Worm (Caenorhabditis elegans) whole organism, L4 larva: ENCODE results near the gene unc-2.

Experiments
- D1046.2 ChIP-seq: fragments of 200-800 bp; sonication (Bioruptor generic); IDR thresholded peaks from 2 replicates; pipeline ENCODE4 v1.3.6; 2022; ENCODE audit warnings: missing genetic modification characterization, missing compliant biosample characterization
- F10B5.3 ChIP-seq: sonication (generic microtip); optimal IDR thresholded peaks from 2 replicates; lab custom pipeline; 2016; ENCODE audit warnings: mild to moderate bottlenecking, missing genetic modification characterization, missing compliant biosample characterization
- F37D6.2 ChIP-seq: sonication (generic microtip); optimal IDR thresholded peaks from 2 replicates; lab custom pipeline; 2016; ENCODE audit warnings: mild to moderate bottlenecking, missing genetic modification characterization, missing compliant biosample characterization
- T26A8.4 ChIP-seq: fragments of 200-800 bp; sonication (Bioruptor generic); IDR thresholded peaks from 2 replicates; pipeline ENCODE4 v1.3.6; 2022; ENCODE audit warnings: missing genetic modification characterization, missing compliant biosample characterization
- Y48G9A.11 ChIP-seq: fragments of 200-800 bp; sonication (Bioruptor generic); IDR thresholded peaks from 2 replicates; pipeline ENCODE4 v1.3.6; 2022; ENCODE audit warnings: missing genetic modification reagents, missing genetic modification characterization, missing compliant biosample characterization
- Y5F2A.4 ChIP-seq: fragments of 200-800 bp; sonication (Bioruptor generic); optimal IDR thresholded peaks from 2 replicates; lab custom pipeline; 2018; ENCODE audit warnings: mild to moderate bottlenecking, missing genetic modification characterization, missing compliant biosample characterization
- Y75B8A.6 ChIP-seq: fragments of 200-800 bp; sonication (Bioruptor generic); IDR thresholded peaks from 2 replicates; pipeline ENCODE4 v1.3.6; 2022; ENCODE audit warnings: missing genetic modification reagents, missing genetic modification characterization, missing compliant biosample characterization
- ZK337.2 ChIP-seq: fragments of 200-800 bp; sonication (Bioruptor generic); IDR thresholded peaks from 2 replicates; pipeline ENCODE4 v1.3.6; 2022; ENCODE audit warnings: missing genetic modification reagents, missing genetic modification characterization, missing compliant biosample characterization
- aha-1 ChIP-seq: fragments of 150-350 bp; peaks from one replicate; lab custom pipeline; 2014; ENCODE audit warnings: missing biosample characterization, missing genetic modification characterization
- ama-1 ChIP-seq: fragments of 150-350 bp; optimal IDR thresholded peaks from 2 replicates; lab custom pipeline; 2014; ENCODE audit warnings: inconsistent platforms, mixed read lengths
- ceh-44 ChIP-seq: fragments of 200-800 bp; sonication (Bioruptor generic); IDR thresholded peaks from 2 replicates; pipeline ENCODE4 v1.3.6; 2022; ENCODE audit warnings: missing genetic modification reagents, missing genetic modification characterization, missing compliant biosample characterization
- ceh-62 ChIP-seq: sonication (generic microtip); optimal IDR thresholded peaks from 2 replicates; lab custom pipeline; 2017; ENCODE audit warnings: missing biosample characterization, missing genetic modification characterization
- ces-1 ChIP-seq: fragments of 150-350 bp; sonication (generic microtip); optimal IDR thresholded peaks from 4 replicates; lab custom pipeline; 2014; ENCODE audit warnings: missing biosample characterization, missing genetic modification reagents, missing genetic modification characterization
- ctbp-1 ChIP-seq: fragments of 200-800 bp; sonication (Bioruptor generic); IDR thresholded peaks from 2 replicates; pipeline ENCODE4 v1.3.6; 2022; ENCODE audit warnings: missing genetic modification reagents, missing genetic modification characterization, missing compliant biosample characterization
- dmd-8 ChIP-seq: fragments of 200-800 bp; sonication (Bioruptor generic); IDR thresholded peaks from 2 replicates; pipeline ENCODE4 v1.3.6; 2022; ENCODE audit warnings: missing genetic modification characterization, missing compliant biosample characterization
- dmd-9 ChIP-seq: fragments of 200-800 bp; sonication (Bioruptor generic); IDR thresholded peaks from 2 replicates; pipeline ENCODE4 v1.3.6; 2022; ENCODE audit warnings: missing genetic modification reagents, missing genetic modification characterization, missing compliant biosample characterization
- dpl-1 ChIP-seq: fragments of 150-350 bp; optimal IDR thresholded peaks from 2 replicates; lab custom pipeline; 2014; ENCODE audit warnings: missing biosample characterization, missing genetic modification reagents, missing genetic modification characterization
- duxl-1 ChIP-seq: sonication (generic microtip); optimal IDR thresholded peaks from 2 replicates; lab custom pipeline; 2016; ENCODE audit warnings: mild to moderate bottlenecking, missing genetic modification characterization, moderate library complexity, missing compliant biosample characterization; ENCODE audit not compliant: poor library complexity
- egl-43 ChIP-seq: fragments of 200-800 bp; sonication (Bioruptor generic); IDR thresholded peaks from 2 replicates; pipeline ENCODE4 v1.3.6; 2022; ENCODE audit warnings: missing genetic modification reagents, missing genetic modification characterization, missing compliant biosample characterization
- hlh-11 ChIP-seq: fragments of 200-800 bp; sonication (Bioruptor generic); optimal IDR thresholded peaks from 2 replicates; lab custom pipeline; 2018; ENCODE audit warnings: mild to moderate bottlenecking, missing genetic modification characterization, missing compliant biosample characterization
- hlh-30 ChIP-seq: sonication (generic microtip); optimal IDR thresholded peaks from 2 replicates; lab custom pipeline; 2017; ENCODE audit warnings: antibody characterized with exemption, mild to moderate bottlenecking, missing genetic modification characterization, missing compliant biosample characterization; ENCODE audit not compliant: insufficient read depth
- hmg-1.1 ChIP-seq: fragments of 200-800 bp; sonication (Bioruptor generic); IDR thresholded peaks from 2 replicates; pipeline ENCODE4 v1.3.6; 2022; ENCODE audit warnings: missing genetic modification reagents, missing genetic modification characterization, missing compliant biosample characterization
- jun-1 ChIP-seq: fragments of 150-350 bp; optimal IDR thresholded peaks from 2 replicates; lab custom pipeline; 2014; ENCODE audit warnings: missing biosample characterization, missing genetic modification reagents, missing genetic modification characterization
- lim-7 ChIP-seq: fragments of 200-800 bp; sonication (Bioruptor generic); IDR thresholded peaks from 2 replicates; pipeline ENCODE4 v1.3.6; 2022; ENCODE audit warnings: missing genetic modification characterization, missing compliant biosample characterization
- lin-13 ChIP-seq: fragments of 150-350 bp; optimal IDR thresholded peaks from 2 replicates; lab custom pipeline; 2014; ENCODE audit warnings: missing biosample characterization, missing genetic modification reagents, missing genetic modification characterization
- lir-3 ChIP-seq: sonication (generic microtip); optimal IDR thresholded peaks from 2 replicates; lab custom pipeline; 2016; ENCODE audit warnings: mild to moderate bottlenecking, missing genetic modification characterization, missing compliant biosample characterization
- lsy-2 ChIP-seq, 2 experiments: fragments of 150-350 bp in 1 of 2; sonication (generic microtip) in 1 of 2; optimal IDR thresholded peaks; 2 replicates each; lab custom pipeline; 2014 to 2017; ENCODE audit warnings: missing biosample characterization in 2 of 2, missing genetic modification characterization in 2 of 2
- madf-5 ChIP-seq, 2 experiments: fragments of 200-800 bp; sonication (Bioruptor generic); IDR thresholded peaks; 2 replicates each; pipeline ENCODE4 v1.3.6; 2022; ENCODE audit warnings: missing compliant biosample characterization in 2 of 2, missing genetic modification characterization in 2 of 2
- madf-9 ChIP-seq: fragments of 200-800 bp; sonication (Bioruptor generic); conservative IDR thresholded peaks from 2 replicates; pipeline ENCODE4 v1.3.6; 2022; ENCODE audit warnings: missing genetic modification reagents, missing genetic modification characterization, missing compliant biosample characterization
- mdt-29 ChIP-seq: fragments of 200-800 bp; sonication (Bioruptor generic); IDR thresholded peaks from 2 replicates; pipeline ENCODE4 v1.3.6; 2022; ENCODE audit warnings: missing genetic modification reagents, missing genetic modification characterization, missing compliant biosample characterization
- mes-2 ChIP-seq: sonication (generic microtip); optimal IDR thresholded peaks from 2 replicates; lab custom pipeline; 2016; ENCODE audit warnings: missing genotype, mild to moderate bottlenecking, missing genetic modification characterization, missing compliant biosample characterization; ENCODE audit not compliant: poor library complexity, severe bottlenecking
- mxl-2 ChIP-seq: fragments of 200-800 bp; sonication (Bioruptor generic); conservative IDR thresholded peaks from 2 replicates; pipeline ENCODE4 v1.3.6; 2022; ENCODE audit warnings: missing genetic modification reagents, missing genetic modification characterization, missing compliant biosample characterization
- mxl-3 ChIP-seq: fragments of 200-800 bp; sonication (Bioruptor generic); optimal IDR thresholded peaks from 2 replicates; lab custom pipeline; 2018; ENCODE audit warnings: mild to moderate bottlenecking, missing genetic modification characterization, missing compliant biosample characterization
- nhr-102 ChIP-seq: sonication (generic microtip); optimal IDR thresholded peaks from 2 replicates; lab custom pipeline; 2016; ENCODE audit warnings: mild to moderate bottlenecking, missing genetic modification characterization, moderate library complexity, missing compliant biosample characterization
- nhr-11 ChIP-seq: fragments of 150-350 bp; optimal IDR thresholded peaks from 2 replicates; lab custom pipeline; 2014; ENCODE audit warnings: missing biosample characterization, missing genetic modification characterization
- nhr-111 ChIP-seq: fragments of 200-800 bp; sonication (Bioruptor generic); optimal IDR thresholded peaks from 2 replicates; lab custom pipeline; 2018; ENCODE audit warnings: mild to moderate bottlenecking, missing genetic modification characterization, missing compliant biosample characterization
- nhr-237 ChIP-seq: sonication (generic microtip); optimal IDR thresholded peaks from 2 replicates; lab custom pipeline; 2017; ENCODE audit warnings: missing biosample characterization, missing genetic modification characterization
- nhr-28 ChIP-seq: fragments of 150-350 bp; optimal IDR thresholded peaks from 2 replicates; lab custom pipeline; 2014; ENCODE audit warnings: missing biosample characterization, missing genetic modification characterization
- nhr-41 ChIP-seq: fragments of 200-800 bp; sonication (Bioruptor generic); IDR thresholded peaks from 2 replicates; pipeline ENCODE4 v1.3.6; 2022; ENCODE audit warnings: missing genetic modification reagents, missing genetic modification characterization, missing compliant biosample characterization
- nhr-76 ChIP-seq: fragments of 150-350 bp; optimal IDR thresholded peaks from 2 replicates; lab custom pipeline; 2014; ENCODE audit warnings: missing biosample characterization, missing genetic modification characterization
- nhr-77 ChIP-seq: fragments of 150-350 bp; optimal IDR thresholded peaks from 2 replicates; lab custom pipeline; 2014; ENCODE audit warnings: missing biosample characterization, missing genetic modification characterization
- pha-4 ChIP-seq, 2 experiments: fragments of 150-350 bp in 1 of 2; fragments of 200-800 bp in 1 of 2; sonication (Bioruptor generic) in 1 of 2; IDR thresholded peaks in 1 of 2; optimal IDR thresholded peaks in 1 of 2; 2 replicates each; pipeline versions ENCODE4 v1.3.6 to Lab custom; 2014 to 2022; ENCODE audit warnings: missing genetic modification characterization in 2 of 2, missing genetic modification reagents in 2 of 2, missing biosample characterization in 1 of 2, missing compliant biosample characterization in 1 of 2
- php-3 ChIP-seq: fragments of 200-800 bp; sonication (Bioruptor generic); IDR thresholded peaks from 2 replicates; pipeline ENCODE4 v1.3.6; 2022; ENCODE audit warnings: missing genetic modification reagents, missing genetic modification characterization, missing compliant biosample characterization
- rbr-2 ChIP-seq: sonication (generic microtip); optimal IDR thresholded peaks from 2 replicates; lab custom pipeline; 2016; ENCODE audit warnings: missing genotype, missing genetic modification characterization, missing compliant biosample characterization
- saeg-2 ChIP-seq: fragments of 200-800 bp; sonication (Bioruptor generic); IDR thresholded peaks from 2 replicates; pipeline ENCODE4 v1.3.6; 2022; ENCODE audit warnings: missing genetic modification reagents, missing genetic modification characterization, missing compliant biosample characterization
- snpc-4 ChIP-seq: fragments of 150-350 bp; optimal IDR thresholded peaks from 2 replicates; lab custom pipeline; 2014; ENCODE audit warnings: missing biosample characterization, missing genetic modification characterization
- spr-1 ChIP-seq: sonication (generic microtip); optimal IDR thresholded peaks from 2 replicates; lab custom pipeline; 2016; ENCODE audit warnings: mild to moderate bottlenecking, missing genetic modification characterization, missing compliant biosample characterization
- tag-97 ChIP-seq: fragments of 200-800 bp; sonication (Bioruptor generic); IDR thresholded peaks from 2 replicates; pipeline ENCODE4 v1.3.6; 2022; ENCODE audit warnings: missing genetic modification characterization, missing compliant biosample characterization
- tra-1 ChIP-seq: fragments of 200-800 bp; sonication (Bioruptor generic); IDR thresholded peaks from 2 replicates; pipeline ENCODE4 v1.3.6; 2022; ENCODE audit warnings: missing genetic modification reagents, missing genetic modification characterization, missing compliant biosample characterization
- zfp-3 ChIP-seq: fragments of 200-800 bp; sonication (Bioruptor generic); conservative IDR thresholded peaks from 2 replicates; pipeline ENCODE4 v1.3.6; 2022; ENCODE audit warnings: missing genetic modification reagents, missing genetic modification characterization, missing compliant biosample characterization
- ztf-11 ChIP-seq: fragments of 150-350 bp; optimal IDR thresholded peaks from 2 replicates; lab custom pipeline; 2014; ENCODE audit warnings: missing biosample characterization, missing genetic modification characterization
- ztf-7 ChIP-seq: fragments of 150-350 bp; optimal IDR thresholded peaks from 2 replicates; lab custom pipeline; 2014; ENCODE audit warnings: missing biosample characterization, missing genetic modification characterization

The unc-2 gene

ce11 chrX:2667779-2668178, 95.5 kb downstream of the unc-2 start, which contains the start of gene C09B7.2 (continued):
- TF ChIP-seq rbr-2 (tag; lab: Kevin White, UChicago) (peak; percentile 47), mxl-3 (GFP tag; lab: Kevin White, UChicago) (no peak), madf-5 (GFP tag; IDR thresholded peaks at IDR 0.05; lab: Robert Waterston, UW) (no peak), mes-2 (tag; lab: Kevin White, UChicago) (peak; percentile 68), lir-3 (tag; lab: Kevin White, UChicago) (no peak), hlh-11 (tag; lab: Kevin White, UChicago) (peak; percentile 93), zfp-3 (GFP tag; lab: Robert Waterston, UW) (no peak), nhr-102 (tag; lab: Kevin White, UChicago) (peak; percentile 74), egl-43 (no peak), dmd-8 (GFP tag; lab: Robert Waterston, UW) (no peak), jun-1 (peak; percentile 41), F10B5.3 (no peak), lsy-2 (tag; optimal IDR thresholded peaks at IDR 0.05; lab: Kevin White, UChicago) (peak; percentile 40 to 81), hlh-30 (tag; lab: Kevin White, UChicago) (peak; percentile 91), Y5F2A.4 (GFP tag; lab: Kevin White, UChicago) (no peak), mdt-29 (GFP tag; lab: Robert Waterston, UW) (no peak), madf-9 (GFP tag; lab: Robert Waterston, UW) (no peak), nhr-28 (peak; percentile 86), ceh-62 (no peak), lim-7 (GFP tag; lab: Robert Waterston, UW) (no peak), tag-97 (no peak), aha-1 (tag; lab: Kevin White, UChicago) (peak; percentile 58), D1046.2 (no peak), dmd-9 (GFP tag; lab: Robert Waterston, UW) (no peak), lin-13 (GFP tag; lab: Kevin White, UChicago) (no peak), Y75B8A.6 (GFP tag; lab: Robert Waterston, UW) (no peak), dpl-1 (peak; percentile 2), nhr-237 (tag; lab: Kevin White, UChicago) (no peak), hmg-1.1 (peak; percentile 75), snpc-4 (tag; lab: Kevin White, UChicago) (no peak), nhr-77 (tag; lab: Kevin White, UChicago) (peak; percentile 50), ztf-11 (no peak), nhr-111 (GFP tag; lab: Kevin White, UChicago) (no peak), ceh-44 (GFP tag; lab: Robert Waterston, UW) (no peak), ztf-7 (tag; lab: Kevin White, UChicago) (peak; percentile 37), pha-4 (GFP tag; IDR thresholded peaks at IDR 0.05; lab: Robert Waterston, UW) (peak; percentile 33; the same call in 1 of the 2 replicates), pha-4 (tag; optimal IDR thresholded peaks at IDR 0.05; lab: Kevin White, UChicago) (peak; percentile 80), spr-1 (tag; lab: Kevin White, UChicago) (no peak), saeg-2 (GFP tag; lab: Robert Waterston, UW) (no peak), Y48G9A.11 (GFP tag; lab: Robert Waterston, UW) (no peak), tra-1 (GFP tag; lab: Robert Waterston, UW) (no peak), nhr-11 (tag; lab: Kevin White, UChicago) (peak; percentile 73), mxl-2 (GFP tag; lab: Robert Waterston, UW) (no peak), nhr-76 (tag; lab: Kevin White, UChicago) (no peak), ctbp-1 (GFP tag; lab: Robert Waterston, UW) (0 out of 2 replicates have a peak, but pooled peaks have one; percentile 28), F37D6.2 (tag; lab: Kevin White, UChicago) (no peak), ZK337.2 (GFP tag; lab: Robert Waterston, UW) (no peak), ces-1 (peak; percentile 42), php-3 (GFP tag; lab: Robert Waterston, UW) (no peak; the same call in 1 of the 2 replicates), ama-1 (lab: Kevin White, UChicago) (no peak), duxl-1 (tag; lab: Kevin White, UChicago) (no peak), T26A8.4 (no peak), nhr-41 (no peak)
